Worm (Caenorhabditis elegans): ENCODE results near the gene ugt-43.

Gene ugt-43

DNA sequence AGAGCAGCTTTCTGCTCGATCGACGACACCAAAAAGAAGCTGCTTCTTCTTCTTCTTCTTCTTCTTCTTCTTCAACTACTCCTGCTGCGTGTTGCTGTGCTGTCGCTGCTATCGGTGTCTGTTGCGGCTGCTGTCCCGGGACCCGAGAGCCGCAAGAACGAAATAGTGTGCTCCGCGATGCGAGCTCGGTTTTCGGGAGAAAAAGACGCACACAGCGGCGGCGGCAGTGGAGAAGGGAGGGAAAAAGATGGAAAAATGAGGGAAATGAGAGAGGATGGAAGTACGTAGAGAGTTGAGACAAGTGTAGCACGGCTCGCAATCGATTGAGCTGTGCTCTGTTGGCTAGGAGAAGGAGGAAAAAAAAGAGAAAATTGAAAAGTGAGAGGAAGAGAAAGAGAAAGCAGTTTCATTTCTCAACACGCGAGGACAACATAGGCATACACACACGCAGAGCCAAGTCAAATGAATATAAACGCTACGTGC lies 39.4 kb downstream of the ugt-43 start (continued):
- TF ChIP-seq Y53G8AR.9 (GFP tag; conservative IDR thresholded peaks at IDR 0.05): no peak
- no peak for TF ChIP-seq tbx-9 (tag; optimal IDR thresholded peaks at IDR 0.05; ENCODE audit: borderline replicate concordance)
- no peak for TF ChIP-seq ZK185.1 (tag; optimal IDR thresholded peaks at IDR 0.05; ENCODE audit: poor library complexity, severe bottlenecking)
- no peak for TF ChIP-seq lir-1 (GFP tag; conservative IDR thresholded peaks at IDR 0.05)
- TF ChIP-seq athp-1 (tag; optimal IDR thresholded peaks at IDR 0.05): peak; percentile 4
- no peak for TF ChIP-seq Y95B8A.8 (GFP tag; IDR thresholded peaks at IDR 0.05)
- no peak for TF ChIP-seq zim-3 (tag; optimal IDR thresholded peaks at IDR 0.05)
- no peak for TF ChIP-seq ceh-100 (GFP tag; IDR thresholded peaks at IDR 0.05)
- no peak for TF ChIP-seq ekl-4 (GFP tag; IDR thresholded peaks at IDR 0.05)
- TF ChIP-seq dpl-1 (GFP tag; optimal IDR thresholded peaks at IDR 0.05): no peak
- TF ChIP-seq ceh-91 (GFP tag; IDR thresholded peaks at IDR 0.05): no peak
- no peak for TF ChIP-seq hsf-1 (GFP tag; IDR thresholded peaks at IDR 0.05)
- TF ChIP-seq Y79H2A.3 (GFP tag; conservative IDR thresholded peaks at IDR 0.05): no peak
- peak; percentile 25; the same call in 1 of the 2 replicates for TF ChIP-seq B0336.3 (GFP tag; IDR thresholded peaks at IDR 0.05)
- TF ChIP-seq tlf-1 (GFP tag; optimal IDR thresholded peaks at IDR 0.05): no peak
- TF ChIP-seq lin-40 (tag; optimal IDR thresholded peaks at IDR 0.05): peak; percentile 29
- TF ChIP-seq ceh-79 (tag; optimal IDR thresholded peaks at IDR 0.05): no peak
- no peak for TF ChIP-seq madf-3 (GFP tag; IDR thresholded peaks at IDR 0.05)
- no peak for TF ChIP-seq F49E8.2 (tag; optimal IDR thresholded peaks at IDR 0.05; ENCODE audit: insufficient read depth)
- TF ChIP-seq zfh-2 (GFP tag; conservative IDR thresholded peaks at IDR 0.05): peak; percentile 98
- no peak for TF ChIP-seq ama-1 (optimal IDR thresholded peaks at IDR 0.05)
- no peak for TF ChIP-seq ama-1 (GFP tag; optimal IDR thresholded peaks at IDR 0.05)
- peak; percentile 24 for TF ChIP-seq chd-7 (tag; optimal IDR thresholded peaks at IDR 0.05)
- no peak for TF ChIP-seq snpc-1.1 (tag; optimal IDR thresholded peaks at IDR 0.05; ENCODE audit: insufficient read depth)
- no peak for TF ChIP-seq lsl-1 (GFP tag; optimal IDR thresholded peaks at IDR 0.05)
- TF ChIP-seq aptf-3 (GFP tag; IDR thresholded peaks at IDR 0.05): no peak
- no peak for TF ChIP-seq bed-2 (GFP tag; IDR thresholded peaks at IDR 0.05)
- TF ChIP-seq F37B4.10 (GFP tag; IDR thresholded peaks at IDR 0.05): no peak

DNA sequence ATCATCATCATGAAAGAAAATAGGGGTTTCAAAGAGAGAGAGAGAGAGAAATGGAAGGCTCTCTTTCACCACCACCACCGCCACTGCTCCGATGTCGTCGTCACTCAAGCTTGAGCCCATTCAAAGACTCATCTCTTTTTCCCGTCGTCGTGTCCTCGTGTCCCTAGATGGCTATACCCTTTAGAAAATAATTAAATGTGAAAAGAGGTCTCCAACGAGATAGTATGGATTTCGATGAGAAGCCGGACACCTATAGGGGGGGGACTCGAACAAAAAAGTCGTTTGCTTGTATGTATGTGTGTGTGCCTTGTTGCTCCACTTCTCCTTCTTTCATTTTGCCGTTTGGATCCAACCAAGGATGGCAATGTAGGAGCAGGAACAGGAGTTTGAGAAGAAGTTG lies 40.6 kb downstream of the ugt-43 start:
- no peak for TF ChIP-seq madf-8 (GFP tag; conservative IDR thresholded peaks at IDR 0.05)
- no peak for TF ChIP-seq B0261.1 (tag; optimal IDR thresholded peaks at IDR 0.05)

ce11 chrIV:10506016-10506415 lies 41.6 kb downstream of the ugt-43 start:
- no peak for TF ChIP-seq cebp-1 (GFP tag; IDR thresholded peaks at IDR 0.05)
- TF ChIP-seq cebp-1 (tag; optimal IDR thresholded peaks at IDR 0.05): no peak
- TF ChIP-seq cebp-2 (GFP tag; IDR thresholded peaks at IDR 0.05): 0 out of 2 replicates have a peak, but pooled peaks have one; percentile 60

DNA sequence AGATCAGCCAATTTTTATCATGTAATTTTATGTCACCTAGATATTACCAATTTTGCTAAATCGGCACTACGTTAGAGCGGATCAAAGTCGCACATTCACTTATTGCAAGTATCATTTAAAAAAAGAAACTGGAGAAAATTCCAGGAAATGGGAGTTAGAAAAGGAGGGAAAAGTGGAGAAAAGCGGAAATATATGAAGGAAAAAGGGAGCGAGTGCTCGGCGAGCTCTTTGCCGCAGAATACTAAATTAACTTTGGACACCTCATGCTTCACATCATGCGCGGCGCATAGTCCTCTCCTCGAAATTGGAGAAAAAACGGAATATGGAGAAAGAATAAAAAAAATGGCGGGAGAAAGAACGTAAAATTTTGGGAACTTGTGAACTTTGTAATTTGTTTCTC lies 43.2 kb downstream of the ugt-43 start:
- TF ChIP-seq nfya-1 (tag; optimal IDR thresholded peaks at IDR 0.05; ENCODE audit: borderline replicate concordance, insufficient read depth) (no peak), lin-40 (tag; optimal IDR thresholded peaks at IDR 0.05) (peak; percentile 12)

DNA sequence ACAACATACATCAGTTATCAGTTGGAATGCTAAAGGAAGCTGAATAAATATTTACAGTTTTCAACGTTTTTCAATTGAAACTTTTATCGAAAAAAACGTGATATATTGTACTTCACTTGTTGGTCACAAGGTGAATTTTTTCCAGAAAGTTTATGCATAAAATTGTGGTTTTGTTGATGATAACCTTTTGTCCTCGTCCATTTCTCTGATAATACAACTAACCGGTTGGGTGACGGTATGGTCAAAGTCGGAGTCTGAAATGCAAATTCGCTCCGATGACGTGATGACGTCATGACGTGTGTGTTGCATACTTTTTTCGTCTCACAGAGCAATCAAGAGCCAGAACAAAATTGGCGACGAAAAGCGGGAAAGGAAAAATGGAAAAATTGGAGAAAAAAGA lies 47.0 kb downstream of the ugt-43 start:
- TF ChIP-seq attf-3 (GFP tag; conservative IDR thresholded peaks at IDR 0.05) (no peak), ceh-79 (tag; optimal IDR thresholded peaks at IDR 0.05) (no peak), pha-4 (tag; optimal IDR thresholded peaks at IDR 0.05) (peak; percentile 15), xnd-1 (tag; optimal IDR thresholded peaks at IDR 0.05) (no peak), mes-4 (tag; optimal IDR thresholded peaks at IDR 0.05) (no peak), hmg-20 (GFP tag; IDR thresholded peaks at IDR 0.05) (no peak), ccch-3 (GFP tag; optimal IDR thresholded peaks at IDR 0.05) (no peak), hrde-1 (tag; optimal IDR thresholded peaks at IDR 0.05; ENCODE audit: borderline replicate concordance) (no peak), madf-10 (tag; optimal IDR thresholded peaks at IDR 0.05) (peak; percentile 51), sptf-2 (GFP tag; optimal IDR thresholded peaks at IDR 0.05) (no peak), atf-7 (tag; optimal IDR thresholded peaks at IDR 0.05) (peak; percentile 97), ceh-91 (GFP tag; IDR thresholded peaks at IDR 0.05) (no peak), T26A5.8 (tag; optimal IDR thresholded peaks at IDR 0.05) (no peak)

Measured in whole organism, young adult.